Fruit fly (Drosophila melanogaster) whole organism, embryonic: Measurements from ENCODE around the gene Ssadh.

Experiments
- Bdp1 ChIP-seq: fragments of 200-800 bp; sonication (Bioruptor generic); optimal IDR thresholded peaks from 3 replicates; lab custom pipeline; 2016; ENCODE audit warnings: missing biosample characterization, missing genetic modification characterization
- Bgb ChIP-seq: fragments of 200-800 bp; sonication (Bioruptor generic); IDR thresholded peaks from 2 replicates; pipeline ENCODE4 v1.3.6; 2022; ENCODE audit warnings: missing biosample characterization, missing genetic modification characterization; ENCODE audit not compliant: partially characterized antibody
- CG10959 ChIP-seq: fragments of 200-800 bp; sonication (Bioruptor generic); IDR thresholded peaks from 2 replicates; pipeline ENCODE4 v1.3.6; 2022; ENCODE audit warnings: missing biosample characterization, missing genetic modification characterization
- CG12391 ChIP-seq: fragments of 200-800 bp; sonication (Bioruptor generic); optimal IDR thresholded peaks from 3 replicates; lab custom pipeline; 2018; ENCODE audit warnings: missing biosample characterization, mild to moderate bottlenecking, missing genetic modification characterization, moderate library complexity
- CG12659 ChIP-seq: fragments of 200-800 bp; sonication (Bioruptor generic); optimal IDR thresholded peaks from 3 replicates; lab custom pipeline; 2017; ENCODE audit warnings: mild to moderate bottlenecking, missing biosample characterization, missing genetic modification reagents, missing genetic modification characterization
- CG14860 ChIP-seq: fragments of 200-800 bp; sonication (Bioruptor generic); IDR thresholded peaks from 3 replicates; pipeline ENCODE4 v1.3.6; 2022; ENCODE audit warnings: missing biosample characterization, missing genetic modification characterization; ENCODE audit not compliant: partially characterized antibody
- CG17361 ChIP-seq: fragments of 200-800 bp; sonication (Bioruptor generic); IDR thresholded peaks from 3 replicates; pipeline ENCODE4 v1.3.6; 2022; ENCODE audit warnings: missing biosample characterization, missing genetic modification characterization
- CG17912 ChIP-seq: fragments of 200-800 bp; sonication (Bioruptor generic); optimal IDR thresholded peaks from 2 replicates; lab custom pipeline; 2018; ENCODE audit warnings: missing biosample characterization, mild to moderate bottlenecking, missing genetic modification characterization
- CG18011 ChIP-seq: fragments of 200-800 bp; sonication (Bioruptor generic); optimal IDR thresholded peaks from 2 replicates; lab custom pipeline; 2017; ENCODE audit warnings: missing biosample characterization, missing genetic modification characterization, mild to moderate bottlenecking, moderate library complexity, missing genotype
- CG18262 ChIP-seq: fragments of 200-800 bp; optimal IDR thresholded peaks from 3 replicates; lab custom pipeline; 2019; ENCODE audit warnings: missing biosample characterization, mild to moderate bottlenecking, missing genetic modification characterization, moderate library complexity
- CG18599 ChIP-seq: fragments of 200-800 bp; sonication (Bioruptor generic); optimal IDR thresholded peaks from 3 replicates; lab custom pipeline; 2017; ENCODE audit warnings: missing biosample characterization, missing genetic modification characterization, mild to moderate bottlenecking, moderate library complexity, missing genetic modification reagents
- CG2875 ChIP-seq: fragments of 200-800 bp; sonication (Bioruptor generic); optimal IDR thresholded peaks from 2 replicates; lab custom pipeline; 2017; ENCODE audit warnings: missing biosample characterization, mild to moderate bottlenecking, missing genetic modification characterization, missing genetic modification reagents
- CG30403 ChIP-seq: fragments of 200-800 bp; sonication (Bioruptor generic); optimal IDR thresholded peaks from 3 replicates; lab custom pipeline; 2016; ENCODE audit warnings: missing biosample characterization, missing genetic modification characterization
- CG33213 ChIP-seq: fragments of 200-800 bp; sonication (Bioruptor generic); optimal IDR thresholded peaks from 3 replicates; lab custom pipeline; 2016; ENCODE audit warnings: missing biosample characterization, missing genetic modification characterization
- CG7987 ChIP-seq: fragments of 200-800 bp; sonication (Bioruptor generic); optimal IDR thresholded peaks from 2 replicates; lab custom pipeline; 2018; ENCODE audit warnings: missing biosample characterization, mild to moderate bottlenecking, missing genetic modification characterization, moderate library complexity
- CG8765 ChIP-seq: fragments of 200-800 bp; sonication (Bioruptor generic); IDR thresholded peaks from 2 replicates; pipeline ENCODE4 v1.3.6; 2022; ENCODE audit warnings: missing biosample characterization, missing genetic modification characterization
- CG8924 ChIP-seq: fragments of 200-800 bp; optimal IDR thresholded peaks from 3 replicates; lab custom pipeline; 2019; ENCODE audit warnings: missing biosample characterization, mild to moderate bottlenecking, missing genetic modification characterization, moderate library complexity
- CG9437 ChIP-seq: fragments of 200-800 bp; sonication (Bioruptor generic); optimal IDR thresholded peaks from 2 replicates; lab custom pipeline; 2018; ENCODE audit warnings: missing biosample characterization, mild to moderate bottlenecking, missing genetic modification characterization
- CG9727 ChIP-seq: fragments of 200-800 bp; sonication (Bioruptor generic); optimal IDR thresholded peaks from 3 replicates; lab custom pipeline; 2017; ENCODE audit warnings: missing biosample characterization, mild to moderate bottlenecking, missing genetic modification characterization
- Chrac-16 ChIP-seq: fragments of 200-800 bp; sonication (Bioruptor generic); optimal IDR thresholded peaks from 3 replicates; lab custom pipeline; 2016; ENCODE audit warnings: missing biosample characterization, missing genetic modification characterization
- CkIIα-i1 ChIP-seq: fragments of 200-800 bp; sonication (Bioruptor generic); IDR thresholded peaks from 2 replicates; pipeline ENCODE4 v1.3.6; 2022; ENCODE audit warnings: missing biosample characterization, missing genetic modification characterization
- Dip2 ChIP-seq: fragments of 200-800 bp; sonication (Bioruptor generic); IDR thresholded peaks from 2 replicates; pipeline ENCODE4 v1.3.6; 2022; ENCODE audit warnings: missing biosample characterization, missing genetic modification characterization
- Elba2 ChIP-seq: fragments of 200-800 bp; sonication (Bioruptor generic); optimal IDR thresholded peaks from 3 replicates; lab custom pipeline; 2016; ENCODE audit warnings: missing biosample characterization, missing genetic modification characterization
- HHEX ChIP-seq: fragments of 200-800 bp; sonication (Bioruptor generic); optimal IDR thresholded peaks from 3 replicates; lab custom pipeline; 2017; ENCODE audit warnings: missing biosample characterization, mild to moderate bottlenecking, missing genetic modification characterization, missing genetic modification reagents
- Jarid2 ChIP-seq: fragments of 200-800 bp; sonication (Bioruptor generic); optimal IDR thresholded peaks from 3 replicates; lab custom pipeline; 2017; ENCODE audit warnings: mild to moderate bottlenecking, missing biosample characterization, missing genetic modification reagents, missing genetic modification characterization
- Optix ChIP-seq: fragments of 200-800 bp; sonication (Bioruptor generic); IDR thresholded peaks from 3 replicates; pipeline ENCODE4 v1.3.6; 2022; ENCODE audit warnings: missing biosample characterization, missing genetic modification characterization
- Spps ChIP-seq: fragments of 200-800 bp; sonication (Bioruptor generic); optimal IDR thresholded peaks from 2 replicates; lab custom pipeline; 2018; ENCODE audit warnings: missing biosample characterization, mild to moderate bottlenecking, missing genetic modification characterization
- Stat92E ChIP-seq, 3 experiments: fragments of >200 bp in 2 of 3; fragments of 200-800 bp in 1 of 3; sonication (Bioruptor generic) in 1 of 3; optimal IDR thresholded peaks; 2 replicates each; lab custom pipeline; 2017 to 2019; ENCODE audit warnings: missing biosample characterization in 3 of 3, missing genetic modification characterization in 3 of 3, mild to moderate bottlenecking in 1 of 3, moderate library complexity in 1 of 3
- ase ChIP-seq: fragments of 200-800 bp; sonication (Bioruptor generic); IDR thresholded peaks from 3 replicates; pipeline ENCODE4 v1.3.6; 2022; ENCODE audit warnings: missing biosample characterization, missing genetic modification characterization
- az2 ChIP-seq: fragments of 200-800 bp; sonication (Bioruptor generic); optimal IDR thresholded peaks from 3 replicates; lab custom pipeline; 2016; ENCODE audit warnings: missing biosample characterization, missing genetic modification characterization
- chinmo ChIP-seq: fragments of 200-800 bp; sonication (Bioruptor generic); IDR thresholded peaks from 4 replicates; pipeline ENCODE4 v1.3.6; 2022; ENCODE audit warnings: missing biosample characterization, missing genetic modification characterization; ENCODE audit not compliant: partially characterized antibody
- chn ChIP-seq: fragments of 200-800 bp; sonication (Bioruptor generic); optimal IDR thresholded peaks from 2 replicates; lab custom pipeline; 2016; ENCODE audit warnings: missing biosample characterization, missing genetic modification characterization
- cwo ChIP-seq: fragments of 200-800 bp; sonication (Bioruptor generic); optimal IDR thresholded peaks from 3 replicates; lab custom pipeline; 2017; ENCODE audit warnings: missing biosample characterization, missing genetic modification characterization, mild to moderate bottlenecking, moderate library complexity, missing genetic modification reagents
- dm ChIP-seq: fragments of 200-800 bp; sonication (Bioruptor generic); optimal IDR thresholded peaks from 3 replicates; lab custom pipeline; 2016; ENCODE audit warnings: missing biosample characterization, missing genetic modification characterization
- jing ChIP-seq: fragments of 200-800 bp; sonication (Bioruptor generic); optimal IDR thresholded peaks from 2 replicates; lab custom pipeline; 2018; ENCODE audit warnings: missing biosample characterization, mild to moderate bottlenecking, missing genetic modification characterization
- jumu ChIP-seq: fragments of 200-800 bp; sonication (Bioruptor generic); optimal IDR thresholded peaks from 3 replicates; lab custom pipeline; 2016; ENCODE audit warnings: missing biosample characterization, missing genetic modification characterization
- kay ChIP-seq: fragments of 200-800 bp; sonication (Bioruptor generic); optimal IDR thresholded peaks from 2 replicates; lab custom pipeline; 2016; ENCODE audit warnings: missing biosample characterization, missing genetic modification characterization
- knrl ChIP-seq: fragments of 200-800 bp; sonication (Bioruptor generic); IDR thresholded peaks from 3 replicates; pipeline ENCODE4 v1.3.6; 2022; ENCODE audit warnings: missing biosample characterization, missing genetic modification characterization; ENCODE audit not compliant: partially characterized antibody
- p53 ChIP-seq: fragments of 200-800 bp; sonication (Bioruptor generic); optimal IDR thresholded peaks from 2 replicates; lab custom pipeline; 2016; ENCODE audit warnings: missing biosample characterization, missing genetic modification characterization
- pfk ChIP-seq: fragments of 200-800 bp; sonication (Bioruptor generic); optimal IDR thresholded peaks from 2 replicates; lab custom pipeline; 2018; ENCODE audit warnings: missing biosample characterization, mild to moderate bottlenecking, missing genetic modification characterization, moderate library complexity
- pita ChIP-seq: fragments of 200-800 bp; sonication (Bioruptor generic); optimal IDR thresholded peaks from 2 replicates; lab custom pipeline; 2017; ENCODE audit warnings: missing biosample characterization, mild to moderate bottlenecking, missing genetic modification characterization
- repo ChIP-seq: fragments of 200-800 bp; sonication (Bioruptor generic); optimal IDR thresholded peaks from 2 replicates; lab custom pipeline; 2016; ENCODE audit warnings: missing biosample characterization, missing genetic modification characterization
- salm ChIP-seq: fragments of 200-800 bp; sonication (Bioruptor generic); optimal IDR thresholded peaks from 2 replicates; lab custom pipeline; 2018; ENCODE audit warnings: missing biosample characterization, mild to moderate bottlenecking, missing genetic modification characterization
- so ChIP-seq: fragments of 200-800 bp; sonication (Bioruptor generic); IDR thresholded peaks from 3 replicates; pipeline ENCODE4 v1.3.6; 2022; ENCODE audit warnings: missing biosample characterization, missing genetic modification characterization
- stc ChIP-seq: fragments of 200-800 bp; sonication (Bioruptor generic); IDR thresholded peaks from 2 replicates; pipeline ENCODE4 v1.3.6; 2022; ENCODE audit warnings: missing biosample characterization, missing genetic modification characterization
- tll ChIP-seq, 2 experiments: fragments of 200-800 bp in 1 of 2; fragments of >200 bp in 1 of 2; sonication (Bioruptor generic) in 1 of 2; optimal IDR thresholded peaks; 2 replicates each; lab custom pipeline; 2017 to 2019; ENCODE audit warnings: missing biosample characterization in 2 of 2, missing genetic modification characterization in 2 of 2, mild to moderate bottlenecking in 1 of 2, moderate library complexity in 1 of 2
- toy ChIP-seq: fragments of 200-800 bp; sonication (Bioruptor generic); IDR thresholded peaks from 2 replicates; pipeline ENCODE4 v1.3.6; 2022; ENCODE audit warnings: missing biosample characterization, missing genetic modification characterization
- vvl ChIP-seq: fragments of 200-800 bp; sonication (Bioruptor generic); IDR thresholded peaks from 2 replicates; pipeline ENCODE4 v1.3.6; 2022; ENCODE audit warnings: missing biosample characterization, missing genetic modification characterization
- wor ChIP-seq: fragments of 200-800 bp; sonication (Bioruptor generic); IDR thresholded peaks from 2 replicates; pipeline ENCODE4 v1.3.6; 2022; ENCODE audit warnings: missing biosample characterization, missing genetic modification characterization

Gene Ssadh

DNA sequence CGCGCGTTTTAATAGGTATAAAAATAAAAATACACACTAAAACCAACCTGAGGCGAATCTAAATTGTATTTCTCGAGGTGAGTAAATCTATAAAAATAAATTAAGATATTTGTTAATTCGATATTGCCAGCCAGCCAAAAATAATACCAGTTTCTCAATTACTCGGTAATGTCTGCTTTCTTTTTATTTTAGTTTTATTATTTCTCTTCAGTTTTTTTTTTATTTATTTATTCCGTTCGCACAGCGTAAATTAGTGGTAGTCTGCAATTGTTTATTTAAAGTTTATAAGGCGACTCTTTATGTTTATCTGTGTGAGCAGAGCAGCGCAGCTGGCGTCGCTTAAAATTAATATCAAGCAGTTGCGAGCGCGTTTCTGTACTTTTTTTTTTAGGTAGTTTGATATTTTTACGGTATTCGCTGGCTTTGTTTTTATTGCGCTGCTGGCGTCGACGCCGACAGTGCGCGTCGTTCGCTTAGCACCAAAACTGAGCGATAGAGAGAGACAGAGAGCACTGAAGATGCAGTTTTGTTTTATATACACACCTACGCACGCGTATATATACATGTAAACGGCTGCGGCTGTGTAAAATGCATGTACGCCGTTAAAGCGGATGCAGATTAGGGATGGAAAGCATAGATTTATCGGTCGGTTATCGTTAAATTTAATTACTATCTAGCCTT lies 21.0 kb upstream of the Ssadh start (continued):
- TF ChIP-seq so (GFP tag; lab: Robert Waterston, UW): peak; percentile 22; the same call in 1 of the 3 replicates
- TF ChIP-seq cwo (GFP tag; lab: Kevin White, UChicago): no peak
- TF ChIP-seq ase (GFP tag; lab: Robert Waterston, UW): no peak
- no peak for TF ChIP-seq Dip2
- TF ChIP-seq CG18011 (GFP tag; lab: Kevin White, UChicago): no peak
- no peak for TF ChIP-seq jumu (GFP tag; lab: Kevin White, UChicago)
- TF ChIP-seq vvl (GFP tag; lab: Robert Waterston, UW): 0 out of 2 replicates have a peak, but pooled peaks have one; percentile 57
- peak; percentile 85 for TF ChIP-seq CG14860 (GFP tag; lab: Robert Waterston, UW)
- TF ChIP-seq CG7987 (GFP tag; lab: Kevin White, UChicago): peak; percentile 7
- TF ChIP-seq CG18599 (GFP tag; lab: Kevin White, UChicago): no peak
- peak; percentile 63 for TF ChIP-seq knrl (GFP tag; lab: Robert Waterston, UW)
- no peak for TF ChIP-seq CG8765 (GFP tag; lab: Robert Waterston, UW)
- TF ChIP-seq stc (GFP tag; lab: Robert Waterston, UW): no peak
- TF ChIP-seq pfk: no peak
- TF ChIP-seq Elba2 (GFP tag; lab: Kevin White, UChicago): no peak
- TF ChIP-seq CG12391 (tag; lab: Kevin White, UChicago): no peak
- TF ChIP-seq HHEX: no peak
- TF ChIP-seq Stat92E (GFP tag; optimal IDR thresholded peaks at IDR 0.05; lab: Kevin White, UChicago): no peak
- no peak for TF ChIP-seq wor (GFP tag; lab: Robert Waterston, UW)
- TF ChIP-seq CG2875 (GFP tag; lab: Kevin White, UChicago): peak; percentile 29
- no peak for TF ChIP-seq az2 (GFP tag; lab: Kevin White, UChicago)
- no peak for TF ChIP-seq Chrac-16
- TF ChIP-seq chn (GFP tag; lab: Kevin White, UChicago): peak; percentile 31
- TF ChIP-seq CG10959 (GFP tag; lab: Robert Waterston, UW): no peak
- TF ChIP-seq CkIIα-i1 (GFP tag; lab: Robert Waterston, UW): no peak
- peak; percentile 12 for TF ChIP-seq CG33213
- no peak for TF ChIP-seq repo (GFP tag; lab: Kevin White, UChicago)
- peak; percentile 80 for TF ChIP-seq CG8924
- TF ChIP-seq Optix (GFP tag; lab: Robert Waterston, UW): no peak
- TF ChIP-seq CG17912: no peak
- TF ChIP-seq Bgb: peak; percentile 84
- no peak for TF ChIP-seq toy
- TF ChIP-seq CG30403 (GFP tag; lab: Kevin White, UChicago): no peak
- TF ChIP-seq CG18262 (tag; lab: Kevin White, UChicago): peak; percentile 43
- no peak for TF ChIP-seq p53 (GFP tag; lab: Kevin White, UChicago)
- TF ChIP-seq CG12659: peak; percentile 30
- TF ChIP-seq kay: no peak
- TF ChIP-seq Jarid2 (GFP tag; lab: Kevin White, UChicago): no peak
- no peak for TF ChIP-seq tll (GFP tag; optimal IDR thresholded peaks at IDR 0.05; lab: Kevin White, UChicago)
- no peak for TF ChIP-seq Bdp1 (GFP tag; lab: Kevin White, UChicago)
- no peak for TF ChIP-seq CG9727 (GFP tag; lab: Kevin White, UChicago)
- TF ChIP-seq chinmo (GFP tag; lab: Robert Waterston, UW): peak; percentile 99
- TF ChIP-seq salm (tag; lab: Kevin White, UChicago): no peak
- TF ChIP-seq dm (GFP tag; lab: Kevin White, UChicago): peak; percentile 19
- TF ChIP-seq CG17361 (GFP tag; lab: Robert Waterston, UW): no peak
- TF ChIP-seq Spps: no peak
- no peak for TF ChIP-seq CG9437 (GFP tag; lab: Kevin White, UChicago)
- TF ChIP-seq pita: no peak
- TF ChIP-seq jing (GFP tag; lab: Kevin White, UChicago): no peak
